Fruit fly (Drosophila melanogaster): ENCODE measurements around the gene Lsp2.

dm6 chr3L:12092860-12093359 is 36.3 kb upstream of the Lsp2 start:
- TF ChIP-seq CG5204 (GFP tag; optimal IDR thresholded peaks at IDR 0.05) (no peak), kay (GFP tag; ENCODE audit: borderline replicate concordance) (no peak), CG7045 (GFP tag; optimal IDR thresholded peaks at IDR 0.05) (no peak), Mnt (GFP tag; optimal IDR thresholded peaks at IDR 0.05) (no peak), cnc (optimal IDR thresholded peaks at IDR 0.05) (no peak), CG11617 (GFP tag; optimal IDR thresholded peaks at IDR 0.05) (no peak), CG7101 (tag; optimal IDR thresholded peaks at IDR 0.05) (no peak), CG33017 (tag; optimal IDR thresholded peaks at IDR 0.05) (no peak), cic (GFP tag; optimal IDR thresholded peaks at IDR 0.05) (no peak)
